Worm (Caenorhabditis elegans) whole organism, L1 larva: ENCODE results near the gene nas-15.

ENCODE experiments used
- C04F5.9 ChIP-seq: sonication (generic microtip); optimal IDR thresholded peaks from 2 replicates; lab custom pipeline; 2016; ENCODE audit warnings: missing genetic modification characterization, missing compliant biosample characterization
- C16A3.4 ChIP-seq: fragments of 150-350 bp; optimal IDR thresholded peaks from 2 replicates; lab custom pipeline; 2014; ENCODE audit warnings: missing biosample characterization, missing genetic modification characterization
- F16B12.6 ChIP-seq: fragments of 150-350 bp; optimal IDR thresholded peaks from 2 replicates; lab custom pipeline; 2014; ENCODE audit warnings: missing biosample characterization, missing genetic modification characterization
- aly-2 ChIP-seq: fragments of 150-350 bp; optimal IDR thresholded peaks from 2 replicates; lab custom pipeline; 2014; ENCODE audit warnings: missing biosample characterization, missing genetic modification characterization
- ceh-63 ChIP-seq: fragments of 200-800 bp; sonication (Bioruptor generic); optimal IDR thresholded peaks from 2 replicates; lab custom pipeline; 2018; ENCODE audit warnings: mild to moderate bottlenecking, missing genetic modification characterization, missing compliant biosample characterization
- ceh-8 ChIP-seq: fragments of 200-800 bp; sonication (Bioruptor generic); optimal IDR thresholded peaks from 2 replicates; lab custom pipeline; 2018; ENCODE audit warnings: mild to moderate bottlenecking, missing genetic modification characterization, moderate library complexity, missing compliant biosample characterization
- ceh-88 ChIP-seq: fragments of 200-800 bp; sonication (Bioruptor generic); IDR thresholded peaks from 2 replicates; pipeline ENCODE4 v1.3.6; 2022; ENCODE audit warnings: missing genetic modification characterization, missing compliant biosample characterization
- ceh-90 ChIP-seq: sonication (generic microtip); optimal IDR thresholded peaks from 2 replicates; lab custom pipeline; 2016; ENCODE audit warnings: missing genetic modification characterization, missing compliant biosample characterization
- dpl-1 ChIP-seq, 3 experiments: fragments of 150-350 bp in 2 of 3; sonication (generic microtip) in 1 of 3; optimal IDR thresholded peaks; 2 replicates each; lab custom pipeline; 2014 to 2017; ENCODE audit warnings: missing biosample characterization in 3 of 3, missing genetic modification characterization in 3 of 3, missing genetic modification reagents in 3 of 3
- efl-1 ChIP-seq, 4 experiments: fragments of 150-350 bp; optimal IDR thresholded peaks in 3 of 4; peaks in 1 of 4; 1 replicate in 1 of 4; 2 replicates in 3 of 4; lab custom pipeline; 2014; ENCODE audit warnings: missing biosample characterization in 2 of 4, missing genetic modification characterization in 2 of 4, missing genetic modification reagents in 2 of 4
- egl-13 ChIP-seq: sonication (generic microtip); optimal IDR thresholded peaks from 2 replicates; lab custom pipeline; 2016; ENCODE audit warnings: missing genotype, missing genetic modification reagents, missing genetic modification characterization, missing compliant biosample characterization
- egl-27 ChIP-seq, 2 experiments: fragments of 150-350 bp in 1 of 2; sonication (generic microtip); optimal IDR thresholded peaks; 3 replicates each; lab custom pipeline; 2017 to 2018; ENCODE audit warnings: missing biosample characterization in 2 of 2, missing genetic modification characterization in 2 of 2, missing genetic modification reagents in 2 of 2
- elt-2 ChIP-seq: sonication (generic microtip); optimal IDR thresholded peaks from 2 replicates; lab custom pipeline; 2016; ENCODE audit warnings: missing genetic modification characterization, mild to moderate bottlenecking, inconsistent platforms, missing compliant biosample characterization, missing genetic modification reagents
- ets-5 ChIP-seq: fragments of 200-800 bp; sonication (Bioruptor generic); IDR thresholded peaks from 2 replicates; pipeline ENCODE4 v1.3.6; 2022; ENCODE audit warnings: missing genetic modification characterization, missing compliant biosample characterization
- fkh-10 ChIP-seq: sonication (generic microtip); optimal IDR thresholded peaks from 2 replicates; lab custom pipeline; 2017; ENCODE audit warnings: missing biosample characterization, missing genetic modification reagents, missing genetic modification characterization
- fkh-4 ChIP-seq: sonication (generic microtip); optimal IDR thresholded peaks from 2 replicates; lab custom pipeline; 2016; ENCODE audit warnings: missing compliant biosample characterization, missing genetic modification characterization, borderline replicate concordance
- fkh-8 ChIP-seq: sonication (generic microtip); optimal IDR thresholded peaks from 2 replicates; lab custom pipeline; 2016; ENCODE audit warnings: mild to moderate bottlenecking, missing genetic modification characterization, missing compliant biosample characterization
- hlh-17 ChIP-seq: fragments of 200-800 bp; sonication (Bioruptor generic); optimal IDR thresholded peaks from 2 replicates; lab custom pipeline; 2018; ENCODE audit warnings: missing genetic modification characterization, mild to moderate bottlenecking, missing compliant biosample characterization, moderate library complexity, borderline replicate concordance
- hlh-4 ChIP-seq: sonication (generic microtip); optimal IDR thresholded peaks from 2 replicates; lab custom pipeline; 2016; ENCODE audit warnings: mild to moderate bottlenecking, missing genetic modification characterization, missing compliant biosample characterization
- hpl-2 ChIP-seq: fragments of 150-350 bp; optimal IDR thresholded peaks from 2 replicates; lab custom pipeline; 2014; ENCODE audit warnings: missing biosample characterization, missing genetic modification reagents, missing genetic modification characterization
- isw-1 ChIP-seq: fragments of 200-800 bp; sonication (Bioruptor generic); IDR thresholded peaks from 2 replicates; pipeline ENCODE4 v1.3.6; 2022; ENCODE audit warnings: missing genetic modification characterization, missing compliant biosample characterization
- jun-1 ChIP-seq: fragments of 150-350 bp; optimal IDR thresholded peaks from 2 replicates; lab custom pipeline; 2014; ENCODE audit warnings: missing biosample characterization, missing genetic modification reagents, missing genetic modification characterization
- lin-13 ChIP-seq: fragments of 150-350 bp; optimal IDR thresholded peaks from 2 replicates; lab custom pipeline; 2014; ENCODE audit warnings: missing biosample characterization, missing genetic modification reagents, missing genetic modification characterization
- lin-14 ChIP-seq: fragments of 200-800 bp; sonication (Bioruptor generic); optimal IDR thresholded peaks from 2 replicates; lab custom pipeline; 2018; ENCODE audit warnings: mild to moderate bottlenecking, missing genetic modification characterization, moderate library complexity, missing compliant biosample characterization
- lin-15B ChIP-seq: fragments of 150-350 bp; sonication (generic microtip); optimal IDR thresholded peaks from 3 replicates; lab custom pipeline; 2014; ENCODE audit warnings: missing biosample characterization, missing genetic modification characterization
- mab-9 ChIP-seq: fragments of 200-800 bp; sonication (Bioruptor generic); IDR thresholded peaks from 2 replicates; pipeline ENCODE4 v1.3.6; 2022; ENCODE audit warnings: missing genetic modification reagents, missing genetic modification characterization, missing compliant biosample characterization
- mdl-1 ChIP-seq, 2 experiments: fragments of 150-350 bp; optimal IDR thresholded peaks; 2 replicates each; lab custom pipeline; 2014 to 2017; ENCODE audit warnings: missing biosample characterization in 2 of 2, missing genetic modification characterization in 2 of 2, inconsistent platforms in 1 of 2
- mef-2 ChIP-seq: fragments of 150-350 bp; optimal IDR thresholded peaks from 2 replicates; lab custom pipeline; 2014; ENCODE audit warnings: missing biosample characterization, missing genetic modification characterization
- mep-1 ChIP-seq: fragments of 150-350 bp; optimal IDR thresholded peaks from 2 replicates; lab custom pipeline; 2014; ENCODE audit warnings: missing biosample characterization, missing genetic modification characterization
- nhr-20 ChIP-seq: sonication (generic microtip); optimal IDR thresholded peaks from 2 replicates; lab custom pipeline; 2016; ENCODE audit warnings: mild to moderate bottlenecking, missing genetic modification characterization, missing compliant biosample characterization
- nhr-28 ChIP-seq: fragments of 150-350 bp; optimal IDR thresholded peaks from 2 replicates; lab custom pipeline; 2014; ENCODE audit warnings: missing biosample characterization, missing genetic modification characterization
- nhr-47 ChIP-seq: sonication (generic microtip); optimal IDR thresholded peaks from 2 replicates; lab custom pipeline; 2016; ENCODE audit warnings: mild to moderate bottlenecking, missing genetic modification characterization, moderate library complexity, missing compliant biosample characterization
- nhr-71 ChIP-seq: sonication (generic microtip); optimal IDR thresholded peaks from 2 replicates; lab custom pipeline; 2016; ENCODE audit warnings: mild to moderate bottlenecking, missing genetic modification characterization, moderate library complexity, missing compliant biosample characterization
- nhr-76 ChIP-seq: sonication (generic microtip); optimal IDR thresholded peaks from 2 replicates; lab custom pipeline; 2017; ENCODE audit warnings: missing biosample characterization, missing genetic modification characterization
- nhr-84 ChIP-seq: sonication (generic microtip); optimal IDR thresholded peaks from 2 replicates; lab custom pipeline; 2017; ENCODE audit warnings: missing biosample characterization, missing genetic modification characterization
- nhr-85 ChIP-seq: sonication (generic microtip); peaks from one replicate; lab custom pipeline; 2016; ENCODE audit warnings: missing genetic modification characterization, inconsistent platforms, missing compliant biosample characterization
- pax-3 ChIP-seq: fragments of 200-800 bp; sonication (Bioruptor generic); optimal IDR thresholded peaks from 2 replicates; lab custom pipeline; 2018; ENCODE audit warnings: mild to moderate bottlenecking, missing genetic modification characterization, moderate library complexity, missing compliant biosample characterization
- pqm-1 ChIP-seq: sonication (generic microtip); optimal IDR thresholded peaks from 3 replicates; lab custom pipeline; 2017; ENCODE audit warnings: missing biosample characterization, missing genetic modification characterization
- skn-1 ChIP-seq: fragments of 150-350 bp; optimal IDR thresholded peaks from 2 replicates; lab custom pipeline; 2014; ENCODE audit warnings: missing biosample characterization, missing genetic modification characterization
- sptf-1 ChIP-seq: fragments of 150-350 bp; optimal IDR thresholded peaks from 2 replicates; lab custom pipeline; 2014; ENCODE audit warnings: missing biosample characterization, missing genetic modification characterization
- sup-37 ChIP-seq: fragments of 200-800 bp; sonication (Bioruptor generic); optimal IDR thresholded peaks from 2 replicates; lab custom pipeline; 2018; ENCODE audit warnings: mild to moderate bottlenecking, missing genetic modification characterization, missing compliant biosample characterization
- swsn-7 ChIP-seq: sonication (generic microtip); optimal IDR thresholded peaks from 2 replicates; lab custom pipeline; 2016; ENCODE audit warnings: missing genetic modification characterization, missing compliant biosample characterization
- tlp-1 ChIP-seq: fragments of 150-350 bp; optimal IDR thresholded peaks from 2 replicates; lab custom pipeline; 2014; ENCODE audit warnings: missing biosample characterization, missing genetic modification characterization
- vab-15 ChIP-seq: sonication (generic microtip); optimal IDR thresholded peaks from 2 replicates; lab custom pipeline; 2017; ENCODE audit warnings: missing genotype, mild to moderate bottlenecking, missing genetic modification characterization, missing compliant biosample characterization
- xbp-1 ChIP-seq: sonication (generic microtip); optimal IDR thresholded peaks from 2 replicates; lab custom pipeline; 2016; ENCODE audit warnings: missing genetic modification characterization, missing compliant biosample characterization
- ztf-11 ChIP-seq, 2 experiments: sonication (generic microtip); optimal IDR thresholded peaks; 2 replicates each; lab custom pipeline; 2016 to 2017; ENCODE audit warnings: missing genetic modification characterization in 2 of 2, missing biosample characterization in 1 of 2, missing compliant biosample characterization in 1 of 2

Gene nas-15

ce11 chrX:760579-760978 lies 16.9 kb upstream of the nas-15 start (continued):
- TF ChIP-seq fkh-4 (tag; lab: Kevin White, UChicago) (no peak), lin-15B (tag; lab: Kevin White, UChicago) (no peak), nhr-76 (tag; lab: Kevin White, UChicago) (no peak), nhr-85 (tag; lab: Kevin White, UChicago) (no peak), nhr-47 (tag; lab: Kevin White, UChicago) (peak; percentile 15), isw-1 (GFP tag; lab: Robert Waterston, UW) (no peak), fkh-8 (tag; lab: Kevin White, UChicago) (peak; percentile 77), ztf-11 (tag; optimal IDR thresholded peaks at IDR 0.05; lab: Kevin White, UChicago) (no peak), lin-13 (GFP tag; lab: Kevin White, UChicago) (no peak), mep-1 (tag; lab: Kevin White, UChicago) (peak; percentile 41), sptf-1 (tag; lab: Kevin White, UChicago) (no peak)

- no peak for TF ChIP-seq pax-3 (tag; lab: Kevin White, UChicago)
- peak; percentile 90 for TF ChIP-seq fkh-8 (tag; lab: Kevin White, UChicago)
- TF ChIP-seq skn-1 = peak; percentile 67
- peak; percentile 21 for TF ChIP-seq nhr-47 (tag; lab: Kevin White, UChicago)
- peak; percentile 16 for TF ChIP-seq ceh-8 (GFP tag; lab: Kevin White, UChicago)
- TF ChIP-seq tlp-1 = no peak
- no peak for TF ChIP-seq mef-2 (tag; lab: Kevin White, UChicago)
Measured at ce11 chrX:763452-763851, 14.1 kb upstream of the nas-15 start, which contains the start of gene dyf-11. TSS of gene dyf-11 (plus strand) at chrX:763752.

- TF ChIP-seq ceh-88 = peak; percentile 55; the same call in 1 of the 2 replicates
- TF ChIP-seq ets-5 (GFP tag; lab: Robert Waterston, UW) = no peak
- peak; percentile 80 for TF ChIP-seq egl-13 (tag; lab: Kevin White, UChicago)
- no peak for TF ChIP-seq tlp-1
- peak in 1 of 2 experiments; percentile 40 for TF ChIP-seq ztf-11 (tag; optimal IDR thresholded peaks at IDR 0.05; lab: Kevin White, UChicago)
- peak in 1 of 2 experiments; percentile 29 for TF ChIP-seq egl-27 (tag; optimal IDR thresholded peaks at IDR 0.05; lab: Kevin White, UChicago)
- peak; percentile 34 for TF ChIP-seq ceh-8 (GFP tag; lab: Kevin White, UChicago)
- peak; percentile 52; the same call in 1 of the 2 replicates for TF ChIP-seq mab-9 (GFP tag; lab: Robert Waterston, UW)
- TF ChIP-seq sup-37 (GFP tag; lab: Kevin White, UChicago) = peak; percentile 51
- TF ChIP-seq efl-1 (optimal IDR thresholded peaks at IDR 0.05; lab: Kevin White, UChicago) = peak; percentile 69 to 80
- peak; percentile 55 to 96 for TF ChIP-seq efl-1 (GFP tag; optimal IDR thresholded peaks at IDR 0.05 in 1 of 2; lab: Kevin White, UChicago)
- TF ChIP-seq elt-2 = peak; percentile 56
- TF ChIP-seq lin-15B (tag; lab: Kevin White, UChicago) = peak; percentile 89
- TF ChIP-seq pqm-1 (tag; lab: Kevin White, UChicago) = no peak
- no peak for TF ChIP-seq aly-2
- peak; percentile 98 for TF ChIP-seq lin-14 (GFP tag; lab: Kevin White, UChicago)
- peak; percentile 91 for TF ChIP-seq swsn-7 (tag; lab: Kevin White, UChicago)
- peak; percentile 90 for TF ChIP-seq jun-1 (tag; lab: Kevin White, UChicago)
- no peak for TF ChIP-seq hlh-4 (tag; lab: Kevin White, UChicago)
- TF ChIP-seq ceh-63 (GFP tag; lab: Kevin White, UChicago) = no peak
- TF ChIP-seq mdl-1 (tag; optimal IDR thresholded peaks at IDR 0.05; lab: Kevin White, UChicago) = peak in 1 of 2 experiments; percentile 93
- no peak for TF ChIP-seq mef-2 (tag; lab: Kevin White, UChicago)
- peak; percentile 62 for TF ChIP-seq hpl-2
- TF ChIP-seq fkh-10 (GFP tag; lab: Kevin White, UChicago) = peak; percentile 69
- peak; percentile 94 for TF ChIP-seq C16A3.4 (tag; lab: Kevin White, UChicago)
- peak; percentile 95 for TF ChIP-seq nhr-71 (tag; lab: Kevin White, UChicago)
- TF ChIP-seq dpl-1 (GFP tag; optimal IDR thresholded peaks at IDR 0.05; lab: Kevin White, UChicago) = peak; percentile 65 to 69 (median 68)
- no peak for TF ChIP-seq ceh-90 (tag; lab: Kevin White, UChicago)
- TF ChIP-seq F16B12.6 (tag; lab: Kevin White, UChicago) = peak; percentile 68
- peak; percentile 7 for TF ChIP-seq C04F5.9 (tag; lab: Kevin White, UChicago)
- no peak for TF ChIP-seq nhr-84 (tag; lab: Kevin White, UChicago)
- peak; percentile 92 for TF ChIP-seq nhr-20 (tag; lab: Kevin White, UChicago)
- TF ChIP-seq xbp-1 (tag; lab: Kevin White, UChicago) = peak; percentile 91
- TF ChIP-seq skn-1 = peak; percentile 99
- TF ChIP-seq vab-15 (tag; lab: Kevin White, UChicago) = peak; percentile 65
- TF ChIP-seq nhr-28 (tag; lab: Kevin White, UChicago) = no peak
- no peak for TF ChIP-seq hlh-17 (GFP tag; lab: Kevin White, UChicago)
Measured at ce11 chrX:768061-768646, 9.4 kb upstream of the nas-15 start, which contains the start of the genes trap-2 and ile-2. TSS of gene trap-2 (minus strand) at chrX:768069. TSS of gene ile-2 (plus strand) at chrX:768596.
